Worm (Caenorhabditis elegans): Measurements from ENCODE around the gene skr-10.

DNA sequence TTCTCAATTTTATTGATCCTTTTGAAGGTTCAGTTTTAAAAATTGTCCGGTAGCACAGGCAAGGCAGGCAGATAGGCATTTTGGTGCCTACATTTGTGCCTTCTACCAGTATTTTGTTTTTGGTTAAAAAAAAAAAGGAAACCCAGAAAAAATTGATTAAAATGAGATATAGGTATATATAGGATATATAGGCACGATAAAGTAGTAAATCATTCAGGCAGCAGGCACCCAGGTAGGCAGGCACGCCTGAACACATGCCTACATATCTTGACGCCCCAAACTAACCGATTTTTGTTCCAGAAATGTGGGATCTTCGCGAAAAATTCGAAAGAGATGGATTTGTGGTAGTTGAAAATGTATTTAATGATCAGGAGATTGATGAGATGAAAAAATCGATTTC, 16.3 kb upstream of the skr-10 start, which contains the start of gene Y105C5B.9:
- no peak for TF ChIP-seq ama-1 (optimal IDR thresholded peaks at IDR 0.05)
- no peak for TF ChIP-seq sea-1 (GFP tag; conservative IDR thresholded peaks at IDR 0.05)
- no peak for TF ChIP-seq tra-4 (tag; optimal IDR thresholded peaks at IDR 0.05)
- TF ChIP-seq flt-1 (GFP tag; IDR thresholded peaks at IDR 0.05): no peak
- no peak for TF ChIP-seq F13C5.2 (tag; optimal IDR thresholded peaks at IDR 0.05)
